Fruit fly (Drosophila melanogaster) Kc167 (cell line): ENCODE measurements around the gene CG18094.

ENCODE experiments used
- Myc ChIP-seq: fragments of >200 bp; optimal IDR thresholded peaks from 2 replicates; lab custom pipeline; 2017; ENCODE audit warnings: missing external identifiers
- Sin3A ChIP-seq: fragments of >200 bp; optimal IDR thresholded peaks from 2 replicates; lab custom pipeline; 2018; ENCODE audit warnings: missing external identifiers
- h ChIP-seq: fragments of >200 bp; optimal IDR thresholded peaks from 3 replicates; lab custom pipeline; 2018; ENCODE audit warnings: missing external identifiers
- insv ChIP-seq: fragments of >200 bp; optimal IDR thresholded peaks from 3 replicates; lab custom pipeline; 2018; ENCODE audit warnings: missing external identifiers
- psq ChIP-seq: fragments of >200 bp; optimal IDR thresholded peaks from 2 replicates; lab custom pipeline; 2017; ENCODE audit warnings: missing external identifiers
- ttk ChIP-seq: sonication (Bioruptor generic); optimal IDR thresholded peaks from 2 replicates; lab custom pipeline; 2017; ENCODE audit warnings: missing external identifiers

DNA sequence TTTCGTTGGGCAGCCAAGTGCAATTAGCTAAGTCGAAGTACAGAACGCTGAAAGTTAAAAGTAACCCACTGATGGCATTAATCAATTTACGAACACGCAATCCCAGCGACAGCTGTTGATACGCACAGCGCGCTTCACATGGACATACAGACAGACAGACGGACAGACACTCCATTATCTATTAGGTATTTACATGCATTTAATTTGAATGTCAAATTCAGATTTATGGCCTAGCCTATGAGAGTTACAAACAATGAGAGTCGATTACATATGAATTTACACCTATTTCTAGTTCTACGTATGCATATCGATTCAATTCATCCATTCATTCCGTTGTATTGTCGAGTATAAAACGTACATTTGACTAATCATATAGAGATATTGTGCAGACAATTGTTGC lies 47.4 kb upstream of the CG18094 start, which contains the start of gene CG10237:
- TF ChIP-seq ttk (lab: Kevin White, UChicago) (no peak), psq (lab: Kevin White, UChicago) (no peak), insv (lab: Kevin White, UChicago) (no peak), h (lab: Kevin White, UChicago) (no peak), Sin3A (lab: Kevin White, UChicago) (no peak), Myc (lab: Kevin White, UChicago) (no peak)
